Fruit fly (Drosophila melanogaster): ENCODE measurements around the gene CG31668.

Gene CG31668

dm6 chr2L:2221649-2222150 is 15.7 kb upstream of the CG31668 start (continued):
- peak; percentile 81 for TF ChIP-seq exex (tag; optimal IDR thresholded peaks at IDR 0.05)
- peak; percentile 90 for TF ChIP-seq CG4404 (GFP tag; IDR thresholded peaks at IDR 0.05)
- peak; percentile 93 for TF ChIP-seq CG17568 (GFP tag; optimal IDR thresholded peaks at IDR 0.05)
- TF ChIP-seq gsb-n (tag; optimal IDR thresholded peaks at IDR 0.05): peak; percentile 92
- TF ChIP-seq CG10147 (GFP tag; optimal IDR thresholded peaks at IDR 0.05): peak; percentile 95
- TF ChIP-seq grn (GFP tag; optimal IDR thresholded peaks at IDR 0.05): peak; percentile 86
- TF ChIP-seq grau (tag; optimal IDR thresholded peaks at IDR 0.05): peak; percentile 95
- peak; percentile 61 for TF ChIP-seq CG14965 (GFP tag; optimal IDR thresholded peaks at IDR 0.05; ENCODE audit: borderline replicate concordance)
- TF ChIP-seq Hr3 (GFP tag; optimal IDR thresholded peaks at IDR 0.05): peak; percentile 97
- TF ChIP-seq CG9727 (GFP tag; optimal IDR thresholded peaks at IDR 0.05): peak; percentile 97
- peak; percentile 96 for TF ChIP-seq dmrt99B (tag; optimal IDR thresholded peaks at IDR 0.05)
- TF ChIP-seq az2 (GFP tag; optimal IDR thresholded peaks at IDR 0.05): peak; percentile 96
- TF ChIP-seq Ptx1 (GFP tag; IDR thresholded peaks at IDR 0.05): peak; percentile 99
- peak; percentile 95 for TF ChIP-seq Sox100B (GFP tag; optimal IDR thresholded peaks at IDR 0.05)
- peak; percentile 80 for TF ChIP-seq NC2α (GFP tag; optimal IDR thresholded peaks at IDR 0.05)
- TF ChIP-seq CG4854 (GFP tag; optimal IDR thresholded peaks at IDR 0.05): peak; percentile 91
- peak; percentile 91 for TF ChIP-seq gt (GFP tag; IDR thresholded peaks at IDR 0.05)
- peak; percentile 85 for TF ChIP-seq CG31388 (GFP tag; optimal IDR thresholded peaks at IDR 0.05)
- TF ChIP-seq CG10274 (GFP tag; optimal IDR thresholded peaks at IDR 0.05): peak; percentile 83
- peak; percentile 95 for TF ChIP-seq bowl (GFP tag; IDR thresholded peaks at IDR 0.05)
- peak; percentile 83 for TF ChIP-seq CG3838 (GFP tag; optimal IDR thresholded peaks at IDR 0.05)
- TF ChIP-seq ewg (GFP tag; optimal IDR thresholded peaks at IDR 0.05): peak; percentile 91
- peak; percentile 93 for TF ChIP-seq CG6765 (GFP tag; optimal IDR thresholded peaks at IDR 0.05)
- peak; percentile 92 for TF ChIP-seq CG8388 (GFP tag; optimal IDR thresholded peaks at IDR 0.05)
- TF ChIP-seq sd (tag; optimal IDR thresholded peaks at IDR 0.05): peak; percentile 85
- peak; percentile 88 for TF ChIP-seq pnt (GFP tag; optimal IDR thresholded peaks at IDR 0.05)
- peak; percentile 95 for TF ChIP-seq CG12071 (GFP tag; optimal IDR thresholded peaks at IDR 0.05)
- peak; percentile 94 for TF ChIP-seq B-H2 (GFP tag; optimal IDR thresholded peaks at IDR 0.05)
- no peak for TF ChIP-seq hb (GFP tag; IDR thresholded peaks at IDR 0.05; ENCODE audit: partially characterized antibody)
- TF ChIP-seq CG18764 (GFP tag; optimal IDR thresholded peaks at IDR 0.05): peak; percentile 93
- peak; percentile 96 for TF ChIP-seq ken (GFP tag; IDR thresholded peaks at IDR 0.05)
- no peak for TF ChIP-seq CG16813 (GFP tag; IDR thresholded peaks at IDR 0.05; ENCODE audit: partially characterized antibody)
- peak; percentile 96 for TF ChIP-seq ase (GFP tag; IDR thresholded peaks at IDR 0.05)
- peak; percentile 90 for TF ChIP-seq en (GFP tag; optimal IDR thresholded peaks at IDR 0.05)
- peak; percentile 92 for TF ChIP-seq Six4 (GFP tag; optimal IDR thresholded peaks at IDR 0.05)
- peak; percentile 87 for TF ChIP-seq CG15696 (tag; optimal IDR thresholded peaks at IDR 0.05)
- peak; percentile 94 for TF ChIP-seq CG34376 (GFP tag; optimal IDR thresholded peaks at IDR 0.05)
- peak; percentile 99 for TF ChIP-seq row (GFP tag; IDR thresholded peaks at IDR 0.05)
- peak; percentile 94 for TF ChIP-seq Gug (GFP tag; IDR thresholded peaks at IDR 0.05)
- TF ChIP-seq vfl (GFP tag; optimal IDR thresholded peaks at IDR 0.05): peak; percentile 96
- no peak for TF ChIP-seq tna (GFP tag; IDR thresholded peaks at IDR 0.05; ENCODE audit: partially characterized antibody)
- TF ChIP-seq schlank (tag; optimal IDR thresholded peaks at IDR 0.05): peak; percentile 96
- peak; percentile 88 for TF ChIP-seq pb (GFP tag; optimal IDR thresholded peaks at IDR 0.05)
- peak; percentile 91 for TF ChIP-seq psq (GFP tag; optimal IDR thresholded peaks at IDR 0.05)
- TF ChIP-seq wek (GFP tag; optimal IDR thresholded peaks at IDR 0.05): peak; percentile 84
- TF ChIP-seq CG11723 (GFP tag; optimal IDR thresholded peaks at IDR 0.05): peak; percentile 92
- TF ChIP-seq CG14441 (GFP tag; IDR thresholded peaks at IDR 0.05): peak; percentile 98
- peak; percentile 89 for TF ChIP-seq D19A (tag; optimal IDR thresholded peaks at IDR 0.05)
- peak; percentile 96 for TF ChIP-seq kay (GFP tag; optimal IDR thresholded peaks at IDR 0.05)
- TF ChIP-seq ap (GFP tag; IDR thresholded peaks at IDR 0.05): peak; percentile 97
- peak; percentile 84 for TF ChIP-seq CG3065 (GFP tag; optimal IDR thresholded peaks at IDR 0.05)
